Worm (Caenorhabditis elegans) whole organism, L2 larva: ENCODE data around the gene ceh-82.

Source experiments
- C34F6.9 ChIP-seq: fragments of 150-350 bp; optimal IDR thresholded peaks from 2 replicates; lab custom pipeline; 2014; ENCODE audit warnings: missing biosample characterization, missing genetic modification characterization
- R02D3.7 ChIP-seq: fragments of 150-350 bp; optimal IDR thresholded peaks from 2 replicates; lab custom pipeline; 2014; ENCODE audit warnings: missing biosample characterization, missing genetic modification characterization
- Y55F3AM.14 ChIP-seq: fragments of 200-800 bp; sonication (Bioruptor generic); optimal IDR thresholded peaks from 2 replicates; lab custom pipeline; 2018; ENCODE audit warnings: mild to moderate bottlenecking, missing genetic modification characterization, missing compliant biosample characterization
- alr-1 ChIP-seq: fragments of 150-350 bp; optimal IDR thresholded peaks from 2 replicates; lab custom pipeline; 2014; ENCODE audit warnings: missing biosample characterization, missing genetic modification characterization
- aly-2 ChIP-seq: fragments of 150-350 bp; optimal IDR thresholded peaks from 2 replicates; lab custom pipeline; 2014; ENCODE audit warnings: missing biosample characterization, missing genetic modification characterization
- blmp-1 ChIP-seq: sonication (generic microtip); optimal IDR thresholded peaks from 2 replicates; lab custom pipeline; 2017; ENCODE audit warnings: missing genetic modification characterization, mild to moderate bottlenecking, missing compliant biosample characterization, antibody characterized with exemption, moderate library complexity; ENCODE audit not compliant: insufficient read depth
- ceh-82 ChIP-seq: fragments of 150-350 bp; optimal IDR thresholded peaks from 2 replicates; lab custom pipeline; 2014; ENCODE audit warnings: missing biosample characterization, missing genetic modification characterization
- crh-2 ChIP-seq: sonication (generic microtip); optimal IDR thresholded peaks from 2 replicates; lab custom pipeline; 2017; ENCODE audit warnings: missing biosample characterization, missing genetic modification characterization
- dmd-4 ChIP-seq: sonication (generic microtip); optimal IDR thresholded peaks from 2 replicates; lab custom pipeline; 2017; ENCODE audit warnings: missing biosample characterization, missing genetic modification characterization
- elt-1 ChIP-seq: fragments of 150-350 bp; optimal IDR thresholded peaks from 2 replicates; lab custom pipeline; 2014; ENCODE audit warnings: missing biosample characterization, missing genetic modification characterization
- elt-3 ChIP-seq: sonication (generic microtip); optimal IDR thresholded peaks from 2 replicates; lab custom pipeline; 2017; ENCODE audit warnings: missing biosample characterization, missing genetic modification characterization
- fos-1 ChIP-seq: fragments of 150-350 bp; optimal IDR thresholded peaks from 2 replicates; lab custom pipeline; 2014; ENCODE audit warnings: missing biosample characterization, missing genetic modification characterization
- gmeb-1 ChIP-seq: fragments of 150-350 bp; optimal IDR thresholded peaks from 2 replicates; lab custom pipeline; 2014; ENCODE audit warnings: missing biosample characterization, missing genetic modification characterization
- lin-11 ChIP-seq: fragments of 150-350 bp; sonication (generic microtip); optimal IDR thresholded peaks from 2 replicates; lab custom pipeline; 2014; ENCODE audit warnings: missing biosample characterization, missing genetic modification characterization, inconsistent platforms, mixed read lengths
- lin-13 ChIP-seq: fragments of 150-350 bp; optimal IDR thresholded peaks from 2 replicates; lab custom pipeline; 2014; ENCODE audit warnings: missing biosample characterization, missing genetic modification reagents, missing genetic modification characterization
- lin-39 ChIP-seq: fragments of 150-350 bp; optimal IDR thresholded peaks from 2 replicates; lab custom pipeline; 2014; ENCODE audit warnings: missing biosample characterization, missing genetic modification reagents, missing genetic modification characterization
- mab-5 ChIP-seq: fragments of 150-350 bp; optimal IDR thresholded peaks from 2 replicates; lab custom pipeline; 2014; ENCODE audit warnings: missing biosample characterization, missing genetic modification characterization
- mbf-1 ChIP-seq: sonication (generic microtip); optimal IDR thresholded peaks from 2 replicates; lab custom pipeline; 2017; ENCODE audit warnings: missing biosample characterization, missing genetic modification characterization
- mdl-1 ChIP-seq, 2 experiments: fragments of 150-350 bp in 1 of 2; sonication (generic microtip) in 1 of 2; optimal IDR thresholded peaks; 2 replicates each; lab custom pipeline; 2017; ENCODE audit warnings: missing biosample characterization in 2 of 2, missing genetic modification characterization in 2 of 2
- nhr-10 ChIP-seq: sonication (generic microtip); optimal IDR thresholded peaks from 2 replicates; lab custom pipeline; 2017; ENCODE audit warnings: missing biosample characterization, missing genetic modification characterization
- nhr-11 ChIP-seq: fragments of 150-350 bp; optimal IDR thresholded peaks from 2 replicates; lab custom pipeline; 2014; ENCODE audit warnings: missing biosample characterization, missing genetic modification characterization
- nhr-12 ChIP-seq: fragments of 150-350 bp; optimal IDR thresholded peaks from 2 replicates; lab custom pipeline; 2014; ENCODE audit warnings: missing biosample characterization, missing genetic modification characterization
- nhr-129 ChIP-seq: fragments of 150-350 bp; optimal IDR thresholded peaks from 2 replicates; lab custom pipeline; 2014; ENCODE audit warnings: missing biosample characterization, missing genetic modification characterization
- nhr-21 ChIP-seq: fragments of 150-350 bp; optimal IDR thresholded peaks from 2 replicates; lab custom pipeline; 2014; ENCODE audit warnings: missing biosample characterization, missing genetic modification characterization
- nhr-23 ChIP-seq: fragments of 150-350 bp; optimal IDR thresholded peaks from 2 replicates; lab custom pipeline; 2014; ENCODE audit warnings: missing biosample characterization, missing genetic modification reagents, missing genetic modification characterization
- nhr-25 ChIP-seq: fragments of 150-350 bp; sonication (generic microtip); optimal IDR thresholded peaks from 3 replicates; lab custom pipeline; 2014; ENCODE audit warnings: missing biosample characterization, missing genetic modification characterization
- sma-3 ChIP-seq: sonication (generic microtip); optimal IDR thresholded peaks from 2 replicates; lab custom pipeline; 2016; ENCODE audit warnings: missing genetic modification reagents, missing genetic modification characterization, missing compliant biosample characterization
- sma-9 ChIP-seq, 2 experiments: fragments of 150-350 bp in 1 of 2; sonication (generic microtip) in 1 of 2; optimal IDR thresholded peaks; 2 replicates each; lab custom pipeline; 2014 to 2016; ENCODE audit warnings: missing genetic modification characterization in 2 of 2, mild to moderate bottlenecking in 1 of 2, missing biosample characterization in 1 of 2, missing compliant biosample characterization in 1 of 2, missing genetic modification reagents in 1 of 2, moderate library complexity in 1 of 2
- unc-39 ChIP-seq: fragments of 150-350 bp; optimal IDR thresholded peaks from 2 replicates; lab custom pipeline; 2014; ENCODE audit warnings: missing biosample characterization, missing genetic modification characterization
- unc-62 ChIP-seq: fragments of 150-350 bp; optimal IDR thresholded peaks from 2 replicates; lab custom pipeline; 2014; ENCODE audit warnings: missing biosample characterization, missing genetic modification reagents, missing genetic modification characterization
- zag-1 ChIP-seq: fragments of 150-350 bp; optimal IDR thresholded peaks from 2 replicates; lab custom pipeline; 2014; ENCODE audit warnings: missing biosample characterization, missing genetic modification characterization
- ztf-1 ChIP-seq: fragments of 200-800 bp; sonication (Bioruptor generic); conservative IDR thresholded peaks from 2 replicates; pipeline ENCODE4 v1.3.6; 2022; ENCODE audit warnings: missing genetic modification characterization, missing compliant biosample characterization
- ztf-11 ChIP-seq: sonication (generic microtip); optimal IDR thresholded peaks from 2 replicates; lab custom pipeline; 2017; ENCODE audit warnings: missing biosample characterization, missing genetic modification characterization

ceh-82 gene

ce11 chrII:1695861-1696260 lies 36.2 kb upstream of the ceh-82 start, which contains the start of gene F58E1.13:
Gene F58E1.13 (minus strand): TSS chrII:1695872.
- no peak for TF ChIP-seq dmd-4 (tag; lab: Kevin White, UChicago)
- no peak for TF ChIP-seq mdl-1 (tag; optimal IDR thresholded peaks at IDR 0.05; lab: Kevin White, UChicago)
- TF ChIP-seq nhr-23 (tag; lab: Kevin White, UChicago), result no peak
- no peak for TF ChIP-seq ceh-82 (tag; lab: Kevin White, UChicago)
- no peak for TF ChIP-seq C34F6.9 (tag; lab: Kevin White, UChicago)
- no peak for TF ChIP-seq nhr-10 (tag; lab: Kevin White, UChicago)
- no peak for TF ChIP-seq sma-3 (GFP tag; lab: Kevin White, UChicago)
- no peak for TF ChIP-seq mab-5 (tag; lab: Kevin White, UChicago)

ce11 chrII:1703363-1703762 lies 28.7 kb upstream of the ceh-82 start, which contains the start of gene fbxb-47:
Gene fbxb-47 (minus strand): TSS chrII:1703463.
- no peak for TF ChIP-seq nhr-12 (tag; lab: Kevin White, UChicago)
- TF ChIP-seq mab-5 (tag; lab: Kevin White, UChicago), result no peak
- TF ChIP-seq lin-13 (GFP tag; lab: Kevin White, UChicago), result no peak
- no peak for TF ChIP-seq elt-3 (tag; lab: Kevin White, UChicago)
- no peak for TF ChIP-seq unc-62 (GFP tag; lab: Kevin White, UChicago)
- no peak for TF ChIP-seq nhr-23 (tag; lab: Kevin White, UChicago)
- no peak for TF ChIP-seq nhr-21 (tag; lab: Kevin White, UChicago)
- no peak for TF ChIP-seq mbf-1 (tag; lab: Kevin White, UChicago)
- no peak for TF ChIP-seq lin-11
- TF ChIP-seq blmp-1 (tag; lab: Kevin White, UChicago), result no peak
- TF ChIP-seq ztf-11, result no peak
- no peak for TF ChIP-seq fos-1
- no peak for TF ChIP-seq gmeb-1
- no peak for TF ChIP-seq unc-39 (tag; lab: Kevin White, UChicago)
- no peak for TF ChIP-seq nhr-25 (tag; lab: Kevin White, UChicago)
- TF ChIP-seq crh-2 (tag; lab: Kevin White, UChicago), result no peak
- TF ChIP-seq ztf-1 (GFP tag; lab: Robert Waterston, UW), result no peak

- TF ChIP-seq nhr-11 (tag; lab: Kevin White, UChicago) (no peak), lin-39 (tag; lab: Kevin White, UChicago) (no peak), sma-9 (GFP tag; optimal IDR thresholded peaks at IDR 0.05; lab: Kevin White, UChicago) (no peak), sma-9 (tag; optimal IDR thresholded peaks at IDR 0.05; lab: Kevin White, UChicago) (no peak)
- TF ChIP-seq, all 48 proteins: peak for 0
Observed at ce11 chrII:1706385-1706784, 25.6 kb upstream of the ceh-82 start, which contains the start of gene sdz-18. Gene sdz-18 (minus strand): TSS chrII:1706485.

- TF ChIP-seq gmeb-1, result no peak
- TF ChIP-seq crh-2 (tag; lab: Kevin White, UChicago), result no peak
- no peak for TF ChIP-seq unc-39 (tag; lab: Kevin White, UChicago)
Observed at ce11 chrII:1709959-1710358, 22.1 kb upstream of the ceh-82 start, which contains the start of gene fbxa-184. Gene fbxa-184 (plus strand): TSS chrII:1710259.

ce11 chrII:1712938-1713337 lies 19.1 kb upstream of the ceh-82 start, which contains the start of gene btb-7:
Gene btb-7 (plus strand): TSS chrII:1713238.
- no peak for TF ChIP-seq nhr-12 (tag; lab: Kevin White, UChicago)
- no peak for TF ChIP-seq elt-1 (tag; lab: Kevin White, UChicago)
- TF ChIP-seq ceh-82 (tag; lab: Kevin White, UChicago), result no peak
- no peak for TF ChIP-seq blmp-1 (tag; lab: Kevin White, UChicago)
- TF ChIP-seq nhr-10 (tag; lab: Kevin White, UChicago), result no peak
- no peak for TF ChIP-seq aly-2 (tag; lab: Kevin White, UChicago)
- TF ChIP-seq lin-13 (GFP tag; lab: Kevin White, UChicago), result no peak
- TF ChIP-seq nhr-129 (tag; lab: Kevin White, UChicago), result no peak
- no peak for TF ChIP-seq alr-1
- no peak for TF ChIP-seq R02D3.7
- TF ChIP-seq elt-3 (tag; lab: Kevin White, UChicago), result no peak
- no peak for TF ChIP-seq nhr-21 (tag; lab: Kevin White, UChicago)
- no peak for TF ChIP-seq zag-1
- no peak for TF ChIP-seq Y55F3AM.14 (GFP tag; lab: Kevin White, UChicago)
- no peak for TF ChIP-seq lin-11
- TF ChIP-seq, all 48 proteins: peak for 0
